Worm (Caenorhabditis elegans) whole organism, L4/young adult: ENCODE measurements around the gene glb-11.

Experiments
- W03F9.2 ChIP-seq: fragments of 150-350 bp; optimal IDR thresholded peaks from 2 replicates; lab custom pipeline; 2014; ENCODE audit warnings: missing biosample characterization, missing genetic modification characterization
- dao-5 ChIP-seq: sonication (generic microtip); optimal IDR thresholded peaks from 2 replicates; lab custom pipeline; 2016; ENCODE audit warnings: missing genotype, missing genetic modification characterization, moderate library complexity, missing compliant biosample characterization

ce11 chrIII:3991362-3991761, 627 bp downstream of the glb-11 start:
- TF ChIP-seq dao-5 (tag; lab: Kevin White, UChicago), result no peak
- no peak for TF ChIP-seq W03F9.2
